Worm (Caenorhabditis elegans): Measurements from ENCODE around the gene ttr-57.

ce11 chrV:20603014-20603413 lies 1.9 kb upstream of the ttr-57 start, which contains the start of gene ttr-11:
- TF ChIP-seq scrt-1 (GFP tag; IDR thresholded peaks at IDR 0.05) (no peak), ama-1 (optimal IDR thresholded peaks at IDR 0.05) (no peak), aly-1 (tag; optimal IDR thresholded peaks at IDR 0.05) (no peak), hmg-4 (GFP tag; optimal IDR thresholded peaks at IDR 0.05) (no peak), ets-7 (tag; optimal IDR thresholded peaks at IDR 0.05) (no peak), tra-4 (tag; optimal IDR thresholded peaks at IDR 0.05) (no peak), sea-1 (GFP tag; conservative IDR thresholded peaks at IDR 0.05) (no peak), ceh-36 (tag; optimal IDR thresholded peaks at IDR 0.05) (no peak), B0310.2 (tag; optimal IDR thresholded peaks at IDR 0.05) (no peak)

All from whole organism, early embryonic.